Worm (Caenorhabditis elegans) whole organism, L1 larva: ENCODE measurements around the gene pcp-1.

Source experiments
- ceh-8 ChIP-seq: fragments of 200-800 bp; sonication (Bioruptor generic); optimal IDR thresholded peaks from 2 replicates; lab custom pipeline; 2018; ENCODE audit warnings: mild to moderate bottlenecking, missing genetic modification characterization, moderate library complexity, missing compliant biosample characterization
- egl-13 ChIP-seq: sonication (generic microtip); optimal IDR thresholded peaks from 2 replicates; lab custom pipeline; 2016; ENCODE audit warnings: missing genotype, missing genetic modification reagents, missing genetic modification characterization, missing compliant biosample characterization
- fkh-10 ChIP-seq: sonication (generic microtip); optimal IDR thresholded peaks from 2 replicates; lab custom pipeline; 2017; ENCODE audit warnings: missing biosample characterization, missing genetic modification reagents, missing genetic modification characterization
- nhr-76 ChIP-seq: sonication (generic microtip); optimal IDR thresholded peaks from 2 replicates; lab custom pipeline; 2017; ENCODE audit warnings: missing biosample characterization, missing genetic modification characterization

- no peak for TF ChIP-seq fkh-10 (GFP tag; lab: Kevin White, UChicago)
- no peak for TF ChIP-seq ceh-8 (GFP tag; lab: Kevin White, UChicago)
- no peak for TF ChIP-seq egl-13 (tag; lab: Kevin White, UChicago)
- no peak for TF ChIP-seq nhr-76
These were observed 37.2 kb upstream of the pcp-1 start for ce11 chrIII:7721513-7721912.
